Worm (Caenorhabditis elegans) whole organism, young adult: ENCODE results near the gene T24C4.5.

ENCODE experiments used
- B0336.3 ChIP-seq: fragments of 200-800 bp; sonication (Bioruptor generic); IDR thresholded peaks from 2 replicates; pipeline ENCODE4 v1.3.6; 2022; ENCODE audit warnings: missing genetic modification characterization, missing compliant biosample characterization
- C17E4.6 ChIP-seq: fragments of 200-800 bp; sonication (Bioruptor generic); IDR thresholded peaks from 2 replicates; pipeline ENCODE4 v1.3.6; 2022; ENCODE audit warnings: missing genetic modification reagents, missing genetic modification characterization, missing compliant biosample characterization
- F10E7.11 ChIP-seq: sonication (generic microtip); optimal IDR thresholded peaks from 2 replicates; lab custom pipeline; 2017; ENCODE audit warnings: mild to moderate bottlenecking, missing genetic modification characterization, moderate library complexity, missing compliant biosample characterization
- F33H1.4 ChIP-seq: fragments of 200-800 bp; sonication (Bioruptor generic); IDR thresholded peaks from 2 replicates; pipeline ENCODE4 v1.3.6; 2022; ENCODE audit warnings: missing genetic modification reagents, missing genetic modification characterization, missing compliant biosample characterization
- Y53G8AR.9 ChIP-seq: fragments of 200-800 bp; sonication (Bioruptor generic); conservative IDR thresholded peaks from 2 replicates; pipeline ENCODE4 v1.3.6; 2022; ENCODE audit warnings: missing genetic modification reagents, missing genetic modification characterization, missing compliant biosample characterization
- Y79H2A.3 ChIP-seq: fragments of 200-800 bp; sonication (Bioruptor generic); conservative IDR thresholded peaks from 2 replicates; pipeline ENCODE4 v1.3.6; 2022; ENCODE audit warnings: missing genetic modification reagents, missing genetic modification characterization, missing compliant biosample characterization
- ceh-100 ChIP-seq: fragments of 200-800 bp; sonication (Bioruptor generic); IDR thresholded peaks from 2 replicates; pipeline ENCODE4 v1.3.6; 2022; ENCODE audit warnings: missing genetic modification reagents, missing genetic modification characterization, missing compliant biosample characterization
- ceh-91 ChIP-seq: fragments of 200-800 bp; sonication (Bioruptor generic); IDR thresholded peaks from 2 replicates; pipeline ENCODE4 v1.3.6; 2022; ENCODE audit warnings: missing genetic modification reagents, missing genetic modification characterization, missing compliant biosample characterization
- die-1 ChIP-seq: sonication (generic microtip); optimal IDR thresholded peaks from 2 replicates; lab custom pipeline; 2016; ENCODE audit warnings: missing genotype, mild to moderate bottlenecking, missing genetic modification characterization, missing compliant biosample characterization
- dox-1 ChIP-seq: fragments of 200-800 bp; sonication (Bioruptor generic); IDR thresholded peaks from 2 replicates; pipeline ENCODE4 v1.3.6; 2022; ENCODE audit warnings: missing genetic modification reagents, missing genetic modification characterization, missing compliant biosample characterization
- egl-18 ChIP-seq: fragments of 200-800 bp; sonication (Bioruptor generic); IDR thresholded peaks from 2 replicates; pipeline ENCODE4 v1.3.6; 2022; ENCODE audit warnings: missing genetic modification reagents, missing genetic modification characterization, missing compliant biosample characterization
- egl-44 ChIP-seq: fragments of 200-800 bp; sonication (Bioruptor generic); IDR thresholded peaks from 2 replicates; pipeline ENCODE4 v1.3.6; 2022; ENCODE audit warnings: missing genetic modification reagents, missing genetic modification characterization, missing compliant biosample characterization
- ekl-4 ChIP-seq: fragments of 200-800 bp; sonication (Bioruptor generic); IDR thresholded peaks from 2 replicates; pipeline ENCODE4 v1.3.6; 2022; ENCODE audit warnings: missing genetic modification reagents, missing genetic modification characterization, missing compliant biosample characterization
- ets-4 ChIP-seq: fragments of 200-800 bp; sonication (Bioruptor generic); optimal IDR thresholded peaks from 2 replicates; lab custom pipeline; 2018; ENCODE audit warnings: mild to moderate bottlenecking, missing genetic modification characterization, missing compliant biosample characterization
- gei-17 ChIP-seq: fragments of 200-800 bp; sonication (Bioruptor generic); optimal IDR thresholded peaks from 2 replicates; lab custom pipeline; 2018; ENCODE audit warnings: mild to moderate bottlenecking, missing genetic modification characterization, missing compliant biosample characterization
- him-1 ChIP-seq: sonication (generic microtip); optimal IDR thresholded peaks from 2 replicates; lab custom pipeline; 2016; ENCODE audit warnings: missing genotype, missing genetic modification reagents, missing genetic modification characterization, missing compliant biosample characterization
- hmg-1.2 ChIP-seq: fragments of 200-800 bp; sonication (Bioruptor generic); IDR thresholded peaks from 2 replicates; pipeline ENCODE4 v1.3.6; 2022; ENCODE audit warnings: missing genetic modification reagents, missing genetic modification characterization, missing compliant biosample characterization
- hsf-1 ChIP-seq: fragments of 200-800 bp; sonication (Bioruptor generic); IDR thresholded peaks from 2 replicates; pipeline ENCODE4 v1.3.6; 2022; ENCODE audit warnings: missing genetic modification reagents, missing genetic modification characterization, missing compliant biosample characterization
- lag-1 ChIP-seq: fragments of 200-800 bp; sonication (Bioruptor generic); IDR thresholded peaks from 2 replicates; pipeline ENCODE4 v1.3.6; 2022; ENCODE audit warnings: missing genetic modification reagents, missing genetic modification characterization, missing compliant biosample characterization
- let-526 ChIP-seq: fragments of 200-800 bp; sonication (Bioruptor generic); IDR thresholded peaks from 2 replicates; pipeline ENCODE4 v1.3.6; 2022; ENCODE audit warnings: missing genetic modification reagents, missing genetic modification characterization, missing compliant biosample characterization
- lin-40 ChIP-seq: sonication (generic microtip); optimal IDR thresholded peaks from 2 replicates; lab custom pipeline; 2016; ENCODE audit warnings: missing genetic modification characterization, mild to moderate bottlenecking, missing compliant biosample characterization, missing genotype, missing genetic modification reagents
- madf-3 ChIP-seq: fragments of 200-800 bp; sonication (Bioruptor generic); IDR thresholded peaks from 2 replicates; pipeline ENCODE4 v1.3.6; 2022; ENCODE audit warnings: missing genetic modification reagents, missing genetic modification characterization, missing compliant biosample characterization
- madf-6 ChIP-seq: fragments of 200-800 bp; sonication (Bioruptor generic); IDR thresholded peaks from 2 replicates; pipeline ENCODE4 v1.3.6; 2022; ENCODE audit warnings: missing genetic modification reagents, missing genetic modification characterization, missing compliant biosample characterization
- mcd-1 ChIP-seq: fragments of 200-800 bp; sonication (Bioruptor generic); IDR thresholded peaks from 2 replicates; pipeline ENCODE4 v1.3.6; 2022; ENCODE audit warnings: missing genetic modification reagents, missing genetic modification characterization, missing compliant biosample characterization
- nhr-120 ChIP-seq: fragments of 200-800 bp; sonication (Bioruptor generic); IDR thresholded peaks from 2 replicates; pipeline ENCODE4 v1.3.6; 2022; ENCODE audit warnings: missing genetic modification characterization, missing compliant biosample characterization
- snpc-4 ChIP-seq, 5 experiments: fragments of 150-350 bp in 1 of 5; sonication (generic microtip) in 4 of 5; optimal IDR thresholded peaks; 2 replicates each; lab custom pipeline; 2014 to 2018; ENCODE audit warnings: missing genetic modification characterization in 5 of 5, missing biosample characterization in 3 of 5, antibody characterized with exemption in 2 of 5, mild to moderate bottlenecking in 2 of 5, missing compliant biosample characterization in 2 of 5, missing genotype in 2 of 5, moderate library complexity in 2 of 5, missing genetic modification reagents in 1 of 5
- sptf-2 ChIP-seq: fragments of 200-800 bp; sonication (Bioruptor generic); optimal IDR thresholded peaks from 2 replicates; lab custom pipeline; 2018; ENCODE audit warnings: mild to moderate bottlenecking, missing genetic modification characterization, missing compliant biosample characterization
- zim-3 ChIP-seq: sonication (generic microtip); optimal IDR thresholded peaks from 2 replicates; lab custom pipeline; 2017; ENCODE audit warnings: mild to moderate bottlenecking, missing genetic modification characterization, moderate library complexity, missing compliant biosample characterization
- ztf-22 ChIP-seq: fragments of 200-800 bp; sonication (Bioruptor generic); optimal IDR thresholded peaks from 2 replicates; lab custom pipeline; 2018; ENCODE audit warnings: mild to moderate bottlenecking, missing genetic modification characterization, moderate library complexity, missing compliant biosample characterization
- ztf-25 ChIP-seq: fragments of 200-800 bp; sonication (Bioruptor generic); IDR thresholded peaks from 2 replicates; pipeline ENCODE4 v1.3.6; 2022; ENCODE audit warnings: missing genetic modification reagents, missing genetic modification characterization, missing compliant biosample characterization
- ztf-28 ChIP-seq: fragments of 200-800 bp; sonication (Bioruptor generic); IDR thresholded peaks from 2 replicates; pipeline ENCODE4 v1.3.6; 2022; ENCODE audit warnings: missing genetic modification reagents, missing genetic modification characterization, missing compliant biosample characterization

The T24C4.5 gene

ce11 chrIII:901600-902250 lies 22.2 kb upstream of the T24C4.5 start (continued):
- peak; percentile 25 for TF ChIP-seq him-1

- TF ChIP-seq madf-3 (GFP tag; lab: Robert Waterston, UW) (peak; percentile 68; the same call in 1 of the 2 replicates), ceh-100 (GFP tag; lab: Robert Waterston, UW) (0 out of 2 replicates have a peak, but pooled peaks have one; percentile 9), ekl-4 (GFP tag; lab: Robert Waterston, UW) (peak; percentile 33; the same call in 1 of the 2 replicates), F10E7.11 (no peak), C17E4.6 (GFP tag; lab: Robert Waterston, UW) (no peak), ets-4 (GFP tag; lab: Kevin White, UChicago) (no peak), hmg-1.2 (0 out of 2 replicates have a peak, but pooled peaks have one; percentile 8)
These were observed 21.6 kb upstream of the T24C4.5 start, which contains the start of gene sucl-2 for ce11 chrIII:901148-901547. Gene sucl-2 (minus strand): TSS chrIII:901412.

DNA sequence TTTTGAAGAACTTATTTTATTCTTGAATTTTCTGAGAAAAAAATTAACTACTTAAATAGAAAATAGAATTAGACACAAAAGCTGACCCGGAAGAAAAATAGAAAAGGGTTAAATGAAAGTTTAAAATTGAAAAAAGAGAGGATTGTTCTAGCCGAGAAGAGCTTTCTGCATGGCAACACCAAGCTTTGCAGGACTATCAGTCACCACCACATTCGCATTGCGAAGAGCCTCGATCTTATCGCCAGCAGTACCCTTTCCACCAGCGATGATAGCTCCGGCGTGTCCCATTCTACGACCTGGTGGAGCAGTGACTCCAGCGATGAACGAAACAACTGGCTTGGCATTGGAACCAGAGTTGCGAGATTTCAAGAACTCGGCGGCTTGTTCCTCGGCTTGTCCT lies 20.6 kb upstream of the T24C4.5 start:
- TF ChIP-seq Y79H2A.3 (GFP tag; lab: Robert Waterston, UW) (0 out of 2 replicates have a peak, but pooled peaks have one; percentile 49), him-1 (peak; percentile 39), ceh-91 (0 out of 2 replicates have a peak, but pooled peaks have one; percentile 9), madf-6 (GFP tag; lab: Robert Waterston, UW) (peak; percentile 30; the same call in 1 of the 2 replicates), die-1 (tag; lab: Kevin White, UChicago) (no peak), hsf-1 (GFP tag; lab: Robert Waterston, UW) (peak; percentile 45; the same call in 1 of the 2 replicates), egl-44 (GFP tag; lab: Robert Waterston, UW) (no peak), lin-40 (tag; lab: Kevin White, UChicago) (no peak), ztf-28 (GFP tag; lab: Robert Waterston, UW) (0 out of 2 replicates have a peak, but pooled peaks have one; percentile 57), F10E7.11 (peak; percentile 20), Y53G8AR.9 (0 out of 2 replicates have a peak, but pooled peaks have one; percentile 62), dox-1 (0 out of 2 replicates have a peak, but pooled peaks have one; percentile 27), snpc-4 (GFP tag; optimal IDR thresholded peaks at IDR 0.05; lab: Kevin White, UChicago) (no peak), snpc-4 (tag; optimal IDR thresholded peaks at IDR 0.05; lab: Kevin White, UChicago) (no peak), ceh-100 (GFP tag; lab: Robert Waterston, UW) (peak; percentile 44; the same call in 1 of the 2 replicates), ekl-4 (GFP tag; lab: Robert Waterston, UW) (peak; percentile 57; the same call in 1 of the 2 replicates), mcd-1 (GFP tag; lab: Robert Waterston, UW) (0 out of 2 replicates have a peak, but pooled peaks have one; percentile 36), B0336.3 (GFP tag; lab: Robert Waterston, UW) (peak; percentile 46; the same call in 1 of the 2 replicates), egl-18 (no peak)

DNA sequence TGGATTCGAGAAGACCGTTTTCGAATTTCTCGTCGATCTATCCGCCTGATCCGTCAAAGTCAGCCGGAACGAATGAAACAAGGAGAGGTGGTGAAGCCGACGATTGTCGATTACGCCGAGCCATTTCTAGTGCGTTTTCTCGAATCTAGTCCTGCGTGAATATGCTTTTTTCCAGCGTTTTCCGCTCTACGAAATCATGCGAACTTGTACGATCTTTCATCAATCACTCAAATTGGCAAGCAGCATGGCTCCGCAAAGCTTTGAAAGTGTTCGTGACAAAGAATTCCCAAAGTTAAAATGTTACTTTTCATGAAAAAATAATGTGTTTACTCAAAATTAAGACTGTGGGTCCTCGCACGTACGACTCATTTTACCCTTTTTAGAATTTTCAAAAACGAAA lies 17.4 kb upstream of the T24C4.5 start:
- TF ChIP-seq zim-3 = no peak
- TF ChIP-seq F10E7.11 = no peak
- 0 out of 2 replicates have a peak, but pooled peaks have one; percentile 40 for TF ChIP-seq lag-1

DNA sequence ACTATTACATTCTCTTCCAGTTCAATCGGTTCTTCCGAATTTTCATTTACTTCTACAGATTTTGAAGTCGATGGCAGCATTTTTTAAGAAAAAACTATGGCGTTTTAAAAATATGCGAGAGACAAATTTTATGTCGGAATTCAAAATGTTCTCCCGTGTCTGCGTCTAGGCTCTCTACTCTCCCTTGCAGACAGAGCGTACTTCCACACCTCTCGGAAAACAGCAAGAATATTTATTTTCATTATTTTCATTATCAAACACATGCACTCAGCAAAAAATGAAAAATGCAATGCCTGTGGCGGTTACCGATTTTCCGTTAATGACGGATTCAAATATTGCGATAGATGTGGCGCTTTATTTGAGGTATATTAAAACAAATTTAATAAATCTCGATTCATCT lies 16.0 kb upstream of the T24C4.5 start, which contains the start of the genes ztf-18 and F23H11.2:
TSS of gene ztf-18 (minus strand) at position 188 of the 400 bp plus-strand sequence.
TSS of gene F23H11.2 (plus strand) at position 223 of the 400 bp plus-strand sequence.
- TF ChIP-seq F33H1.4 (GFP tag; lab: Robert Waterston, UW) (no peak), snpc-4 (GFP tag; optimal IDR thresholded peaks at IDR 0.05; lab: Kevin White, UChicago) (no peak), snpc-4 (tag; optimal IDR thresholded peaks at IDR 0.05; lab: Kevin White, UChicago) (no peak), let-526 (GFP tag; lab: Robert Waterston, UW) (no peak), ztf-25 (GFP tag; lab: Robert Waterston, UW) (no peak), gei-17 (GFP tag; lab: Kevin White, UChicago) (no peak), ztf-22 (GFP tag; lab: Kevin White, UChicago) (no peak), ets-4 (GFP tag; lab: Kevin White, UChicago) (no peak), sptf-2 (GFP tag; lab: Kevin White, UChicago) (no peak), nhr-120 (no peak)
